Worm (Caenorhabditis elegans) whole organism, L4 larva: Measurements from ENCODE around the gene D2023.4.

Source experiments
- D1046.2 ChIP-seq: fragments of 200-800 bp; sonication (Bioruptor generic); IDR thresholded peaks from 2 replicates; pipeline ENCODE4 v1.3.6; 2022; ENCODE audit warnings: missing genetic modification characterization, missing compliant biosample characterization
- F26F4.8 ChIP-seq: fragments of 200-800 bp; sonication (Bioruptor generic); conservative IDR thresholded peaks from 2 replicates; pipeline ENCODE4 v1.3.6; 2022; ENCODE audit warnings: missing genetic modification characterization, missing compliant biosample characterization
- F44E2.7 ChIP-seq: fragments of 200-800 bp; sonication (Bioruptor generic); IDR thresholded peaks from 2 replicates; pipeline ENCODE4 v2.1.2; 2022; ENCODE audit warnings: missing genetic modification characterization, missing compliant biosample characterization
- T26A8.4 ChIP-seq: fragments of 200-800 bp; sonication (Bioruptor generic); IDR thresholded peaks from 2 replicates; pipeline ENCODE4 v1.3.6; 2022; ENCODE audit warnings: missing genetic modification characterization, missing compliant biosample characterization
- Y105C5A.15 ChIP-seq: fragments of 200-800 bp; sonication (Bioruptor generic); IDR thresholded peaks from 2 replicates; pipeline ENCODE4 v1.3.6; 2022; ENCODE audit warnings: missing genetic modification characterization, missing compliant biosample characterization
- Y75B8A.6 ChIP-seq: fragments of 200-800 bp; sonication (Bioruptor generic); IDR thresholded peaks from 2 replicates; pipeline ENCODE4 v1.3.6; 2022; ENCODE audit warnings: missing genetic modification reagents, missing genetic modification characterization, missing compliant biosample characterization
- aha-1 ChIP-seq: fragments of 150-350 bp; peaks from one replicate; lab custom pipeline; 2014; ENCODE audit warnings: missing biosample characterization, missing genetic modification characterization
- arid-1 ChIP-seq: fragments of 200-800 bp; sonication (Bioruptor generic); conservative IDR thresholded peaks from 2 replicates; pipeline ENCODE4 v1.3.6; 2022; ENCODE audit warnings: missing genetic modification reagents, missing genetic modification characterization, missing compliant biosample characterization
- ceh-20 ChIP-seq: fragments of 200-800 bp; sonication (Bioruptor generic); IDR thresholded peaks from 2 replicates; pipeline ENCODE4 v1.3.6; 2022; ENCODE audit warnings: missing genetic modification reagents, missing genetic modification characterization, missing compliant biosample characterization
- ceh-32 ChIP-seq: sonication (generic microtip); optimal IDR thresholded peaks from 2 replicates; lab custom pipeline; 2016; ENCODE audit warnings: mild to moderate bottlenecking, missing genetic modification characterization, missing compliant biosample characterization; ENCODE audit not compliant: poor library complexity
- ceh-44 ChIP-seq: fragments of 200-800 bp; sonication (Bioruptor generic); IDR thresholded peaks from 2 replicates; pipeline ENCODE4 v1.3.6; 2022; ENCODE audit warnings: missing genetic modification reagents, missing genetic modification characterization, missing compliant biosample characterization
- cey-2 ChIP-seq: sonication (generic microtip); optimal IDR thresholded peaks from 3 replicates; lab custom pipeline; 2017; ENCODE audit warnings: missing genetic modification characterization, mild to moderate bottlenecking, missing compliant biosample characterization, antibody characterized with exemption, borderline replicate concordance; ENCODE audit not compliant: insufficient read depth
- daf-16 ChIP-seq, 3 experiments: sonication (generic microtip); optimal IDR thresholded peaks; 2 replicates each; lab custom pipeline; 2016 to 2017; ENCODE audit warnings: missing genetic modification characterization in 3 of 3, missing genetic modification reagents in 3 of 3, mild to moderate bottlenecking in 2 of 3, missing compliant biosample characterization in 2 of 3, missing biosample characterization in 1 of 3, moderate library complexity in 1 of 3
- dmd-9 ChIP-seq: fragments of 200-800 bp; sonication (Bioruptor generic); IDR thresholded peaks from 2 replicates; pipeline ENCODE4 v1.3.6; 2022; ENCODE audit warnings: missing genetic modification reagents, missing genetic modification characterization, missing compliant biosample characterization
- duxl-1 ChIP-seq: sonication (generic microtip); optimal IDR thresholded peaks from 2 replicates; lab custom pipeline; 2016; ENCODE audit warnings: mild to moderate bottlenecking, missing genetic modification characterization, moderate library complexity, missing compliant biosample characterization; ENCODE audit not compliant: poor library complexity
- fkh-10 ChIP-seq: fragments of 150-350 bp; optimal IDR thresholded peaks from 2 replicates; lab custom pipeline; 2014; ENCODE audit warnings: missing biosample characterization, missing genetic modification reagents, missing genetic modification characterization
- fos-1 ChIP-seq: fragments of 150-350 bp; optimal IDR thresholded peaks from 2 replicates; lab custom pipeline; 2014; ENCODE audit warnings: missing biosample characterization, missing genetic modification characterization
- hlh-30 ChIP-seq: sonication (generic microtip); optimal IDR thresholded peaks from 2 replicates; lab custom pipeline; 2017; ENCODE audit warnings: antibody characterized with exemption, mild to moderate bottlenecking, missing genetic modification characterization, missing compliant biosample characterization; ENCODE audit not compliant: insufficient read depth
- lin-1 ChIP-seq: fragments of 200-800 bp; sonication (Bioruptor generic); IDR thresholded peaks from 2 replicates; pipeline ENCODE4 v1.3.6; 2022; ENCODE audit warnings: missing genetic modification reagents, missing genetic modification characterization, missing compliant biosample characterization
- lin-13 ChIP-seq: fragments of 150-350 bp; optimal IDR thresholded peaks from 2 replicates; lab custom pipeline; 2014; ENCODE audit warnings: missing biosample characterization, missing genetic modification reagents, missing genetic modification characterization
- lin-29 ChIP-seq: fragments of 200-800 bp; sonication (Bioruptor generic); IDR thresholded peaks from 2 replicates; pipeline ENCODE4 v1.3.6; 2022; ENCODE audit warnings: missing genetic modification reagents, missing genetic modification characterization, missing compliant biosample characterization
- lsy-2 ChIP-seq, 2 experiments: fragments of 150-350 bp in 1 of 2; sonication (generic microtip) in 1 of 2; optimal IDR thresholded peaks; 2 replicates each; lab custom pipeline; 2014 to 2017; ENCODE audit warnings: missing biosample characterization in 2 of 2, missing genetic modification characterization in 2 of 2
- madf-5 ChIP-seq, 2 experiments: fragments of 200-800 bp; sonication (Bioruptor generic); IDR thresholded peaks; 2 replicates each; pipeline ENCODE4 v1.3.6; 2022; ENCODE audit warnings: missing compliant biosample characterization in 2 of 2, missing genetic modification characterization in 2 of 2
- mdt-29 ChIP-seq: fragments of 200-800 bp; sonication (Bioruptor generic); IDR thresholded peaks from 2 replicates; pipeline ENCODE4 v1.3.6; 2022; ENCODE audit warnings: missing genetic modification reagents, missing genetic modification characterization, missing compliant biosample characterization
- mep-1 ChIP-seq: fragments of 150-350 bp; sonication (generic microtip); optimal IDR thresholded peaks from 3 replicates; lab custom pipeline; 2014; ENCODE audit warnings: missing biosample characterization, missing genetic modification characterization
- mxl-2 ChIP-seq: fragments of 200-800 bp; sonication (Bioruptor generic); conservative IDR thresholded peaks from 2 replicates; pipeline ENCODE4 v1.3.6; 2022; ENCODE audit warnings: missing genetic modification reagents, missing genetic modification characterization, missing compliant biosample characterization
- nhr-102 ChIP-seq: sonication (generic microtip); optimal IDR thresholded peaks from 2 replicates; lab custom pipeline; 2016; ENCODE audit warnings: mild to moderate bottlenecking, missing genetic modification characterization, moderate library complexity, missing compliant biosample characterization
- nhr-111 ChIP-seq: fragments of 200-800 bp; sonication (Bioruptor generic); optimal IDR thresholded peaks from 2 replicates; lab custom pipeline; 2018; ENCODE audit warnings: mild to moderate bottlenecking, missing genetic modification characterization, missing compliant biosample characterization
- nhr-237 ChIP-seq: sonication (generic microtip); optimal IDR thresholded peaks from 2 replicates; lab custom pipeline; 2017; ENCODE audit warnings: missing biosample characterization, missing genetic modification characterization
- nhr-25 ChIP-seq: sonication (generic microtip); optimal IDR thresholded peaks from 2 replicates; lab custom pipeline; 2017; ENCODE audit warnings: missing genetic modification characterization, mild to moderate bottlenecking, missing compliant biosample characterization, antibody characterized with exemption, moderate library complexity, borderline replicate concordance; ENCODE audit not compliant: insufficient read depth
- nhr-28 ChIP-seq: fragments of 150-350 bp; optimal IDR thresholded peaks from 2 replicates; lab custom pipeline; 2014; ENCODE audit warnings: missing biosample characterization, missing genetic modification characterization
- nhr-42 ChIP-seq: fragments of 200-800 bp; sonication (Bioruptor generic); IDR thresholded peaks from 2 replicates; pipeline ENCODE4 v1.3.6; 2022; ENCODE audit warnings: missing genetic modification characterization, missing compliant biosample characterization
- nhr-48 ChIP-seq: sonication (generic microtip); optimal IDR thresholded peaks from 2 replicates; lab custom pipeline; 2016; ENCODE audit warnings: mild to moderate bottlenecking, missing genetic modification characterization, missing compliant biosample characterization
- nhr-6 ChIP-seq: fragments of 150-350 bp; optimal IDR thresholded peaks from 2 replicates; lab custom pipeline; 2014; ENCODE audit warnings: missing biosample characterization, missing genetic modification characterization
- pha-4 ChIP-seq, 2 experiments: fragments of 150-350 bp in 1 of 2; fragments of 200-800 bp in 1 of 2; sonication (Bioruptor generic) in 1 of 2; IDR thresholded peaks in 1 of 2; optimal IDR thresholded peaks in 1 of 2; 2 replicates each; pipeline versions ENCODE4 v1.3.6 to Lab custom; 2014 to 2022; ENCODE audit warnings: missing genetic modification characterization in 2 of 2, missing genetic modification reagents in 2 of 2, missing biosample characterization in 1 of 2, missing compliant biosample characterization in 1 of 2
- php-3 ChIP-seq: fragments of 200-800 bp; sonication (Bioruptor generic); IDR thresholded peaks from 2 replicates; pipeline ENCODE4 v1.3.6; 2022; ENCODE audit warnings: missing genetic modification reagents, missing genetic modification characterization, missing compliant biosample characterization
- rbr-2 ChIP-seq: sonication (generic microtip); optimal IDR thresholded peaks from 2 replicates; lab custom pipeline; 2016; ENCODE audit warnings: missing genotype, missing genetic modification characterization, missing compliant biosample characterization
- saeg-2 ChIP-seq: fragments of 200-800 bp; sonication (Bioruptor generic); IDR thresholded peaks from 2 replicates; pipeline ENCODE4 v1.3.6; 2022; ENCODE audit warnings: missing genetic modification reagents, missing genetic modification characterization, missing compliant biosample characterization
- skn-1 ChIP-seq: fragments of 150-350 bp; optimal IDR thresholded peaks from 2 replicates; lab custom pipeline; 2014; ENCODE audit warnings: missing biosample characterization, missing genetic modification characterization
- tag-97 ChIP-seq: fragments of 200-800 bp; sonication (Bioruptor generic); IDR thresholded peaks from 2 replicates; pipeline ENCODE4 v1.3.6; 2022; ENCODE audit warnings: missing genetic modification characterization, missing compliant biosample characterization
- tra-1 ChIP-seq: fragments of 200-800 bp; sonication (Bioruptor generic); IDR thresholded peaks from 2 replicates; pipeline ENCODE4 v1.3.6; 2022; ENCODE audit warnings: missing genetic modification reagents, missing genetic modification characterization, missing compliant biosample characterization
- unc-130 ChIP-seq: sonication (generic microtip); optimal IDR thresholded peaks from 2 replicates; lab custom pipeline; 2016; ENCODE audit warnings: missing genetic modification reagents, missing genetic modification characterization, missing compliant biosample characterization
- unc-62 ChIP-seq, 3 experiments: fragments of 150-350 bp in 1 of 3; sonication (generic microtip); optimal IDR thresholded peaks in 2 of 3; peaks in 1 of 3; 1 replicate in 1 of 3; 2 replicates in 2 of 3; lab custom pipeline; 2014 to 2017; ENCODE audit warnings: missing biosample characterization in 3 of 3, missing genetic modification characterization in 3 of 3, missing genetic modification reagents in 3 of 3, missing genotype in 1 of 3
- vab-7 ChIP-seq: fragments of 200-800 bp; sonication (Bioruptor generic); IDR thresholded peaks from 2 replicates; pipeline ENCODE4 v1.3.6; 2022; ENCODE audit warnings: missing genetic modification reagents, missing genetic modification characterization, missing compliant biosample characterization
- zfp-2 ChIP-seq: sonication (generic microtip); optimal IDR thresholded peaks from 2 replicates; lab custom pipeline; 2016; ENCODE audit warnings: mild to moderate bottlenecking, missing genetic modification characterization, missing compliant biosample characterization
- zfp-3 ChIP-seq: fragments of 200-800 bp; sonication (Bioruptor generic); conservative IDR thresholded peaks from 2 replicates; pipeline ENCODE4 v1.3.6; 2022; ENCODE audit warnings: missing genetic modification reagents, missing genetic modification characterization, missing compliant biosample characterization
- zip-2 ChIP-seq: fragments of 150-350 bp; optimal IDR thresholded peaks from 2 replicates; lab custom pipeline; 2014; ENCODE audit warnings: missing biosample characterization, missing genetic modification characterization

D2023.4 gene

ce11 chrV:11782809-11783440 lies 42.6 kb downstream of the D2023.4 start, which contains the start of gene F55A11.11 (continued):
- peak; percentile 84 for TF ChIP-seq duxl-1 (tag; lab: Kevin White, UChicago)
- TF ChIP-seq nhr-25, result peak; percentile 60
- TF ChIP-seq daf-16 (GFP tag; optimal IDR thresholded peaks at IDR 0.05; lab: Kevin White, UChicago), result peak; percentile 77 to 97
- peak; percentile 71 for TF ChIP-seq daf-16 (tag; optimal IDR thresholded peaks at IDR 0.05; lab: Kevin White, UChicago)
- peak; percentile 92 for TF ChIP-seq ceh-44
- peak; percentile 90 for TF ChIP-seq nhr-111
- peak; percentile 80 for TF ChIP-seq mxl-2 (GFP tag; lab: Robert Waterston, UW)
- TF ChIP-seq nhr-48 (tag; lab: Kevin White, UChicago), result peak; percentile 80
- no peak for TF ChIP-seq fos-1 (tag; lab: Kevin White, UChicago)
- TF ChIP-seq hlh-30 (tag; lab: Kevin White, UChicago), result peak; percentile 64
- peak; percentile 76 for TF ChIP-seq unc-130 (GFP tag; lab: Kevin White, UChicago)
- peak; percentile 82 for TF ChIP-seq Y75B8A.6
- TF ChIP-seq rbr-2 (tag; lab: Kevin White, UChicago), result peak; percentile 84
- no peak for TF ChIP-seq skn-1 (tag; lab: Kevin White, UChicago)
- peak; percentile 97 for TF ChIP-seq pha-4 (GFP tag; IDR thresholded peaks at IDR 0.05; lab: Robert Waterston, UW)
- no peak for TF ChIP-seq pha-4 (tag; optimal IDR thresholded peaks at IDR 0.05; lab: Kevin White, UChicago)
- TF ChIP-seq zip-2, result peak; percentile 68
- TF ChIP-seq lin-29, result peak; percentile 86
- TF ChIP-seq aha-1 (tag; lab: Kevin White, UChicago), result peak; percentile 99
- TF ChIP-seq nhr-102, result peak; percentile 82
- TF ChIP-seq lin-13 (GFP tag; lab: Kevin White, UChicago), result peak; percentile 87
- TF ChIP-seq nhr-42 (GFP tag; lab: Robert Waterston, UW), result peak; percentile 91
- no peak for TF ChIP-seq tag-97 (GFP tag; lab: Robert Waterston, UW)
- TF ChIP-seq mdt-29 (GFP tag; lab: Robert Waterston, UW), result peak; percentile 88
- TF ChIP-seq madf-5 (GFP tag; IDR thresholded peaks at IDR 0.05; lab: Robert Waterston, UW), result peak; percentile 90 to 91
- TF ChIP-seq D1046.2 (GFP tag; lab: Robert Waterston, UW), result peak; percentile 93
- peak; percentile 93 for TF ChIP-seq T26A8.4 (GFP tag; lab: Robert Waterston, UW)
- TF ChIP-seq cey-2 (tag; lab: Kevin White, UChicago), result no peak
- TF ChIP-seq arid-1, result peak; percentile 94
- TF ChIP-seq zfp-3 (GFP tag; lab: Robert Waterston, UW), result peak; percentile 86
- peak; percentile 22 for TF ChIP-seq nhr-6
- TF ChIP-seq F26F4.8 (GFP tag; lab: Robert Waterston, UW), result peak; percentile 98
- TF ChIP-seq mep-1, result peak; percentile 83
- TF ChIP-seq tra-1 (GFP tag; lab: Robert Waterston, UW), result peak; percentile 94

ce11 chrV:11779810-11780209 lies 45.8 kb downstream of the D2023.4 start:
- TF ChIP-seq duxl-1 (tag; lab: Kevin White, UChicago) (no peak), tag-97 (GFP tag; lab: Robert Waterston, UW) (no peak), F44E2.7 (GFP tag; lab: Robert Waterston, UW) (no peak), fos-1 (tag; lab: Kevin White, UChicago) (no peak), php-3 (GFP tag; lab: Robert Waterston, UW) (no peak), vab-7 (GFP tag; lab: Robert Waterston, UW) (no peak), ceh-20 (GFP tag; lab: Robert Waterston, UW) (0 out of 2 replicates have a peak, but pooled peaks have one; percentile 57), dmd-9 (GFP tag; lab: Robert Waterston, UW) (no peak), unc-62 (GFP tag; optimal IDR thresholded peaks at IDR 0.05 in 1 of 2; lab: Kevin White, UChicago) (peak in 1 of 2 experiments; percentile 97), unc-62 (tag; optimal IDR thresholded peaks at IDR 0.05; lab: Kevin White, UChicago) (no peak), hlh-30 (tag; lab: Kevin White, UChicago) (no peak), zfp-2 (tag; lab: Kevin White, UChicago) (no peak), nhr-102 (no peak), saeg-2 (GFP tag; lab: Robert Waterston, UW) (no peak), nhr-28 (tag; lab: Kevin White, UChicago) (peak; percentile 15), lin-1 (GFP tag; lab: Robert Waterston, UW) (no peak), fkh-10 (GFP tag; lab: Kevin White, UChicago) (no peak), lsy-2 (tag; optimal IDR thresholded peaks at IDR 0.05; lab: Kevin White, UChicago) (peak in 1 of 2 experiments; percentile 19), skn-1 (tag; lab: Kevin White, UChicago) (no peak), Y105C5A.15 (no peak), ceh-32 (tag; lab: Kevin White, UChicago) (no peak), nhr-237 (no peak), pha-4 (GFP tag; IDR thresholded peaks at IDR 0.05; lab: Robert Waterston, UW) (no peak), pha-4 (tag; optimal IDR thresholded peaks at IDR 0.05; lab: Kevin White, UChicago) (no peak)
